Fruit fly (Drosophila melanogaster) whole organism, embryonic: Measurements from ENCODE around the gene eIF3h.

Experiments
- CG1024 ChIP-seq: fragments of 200-800 bp; sonication (Bioruptor generic); IDR thresholded peaks from 2 replicates; pipeline ENCODE4 v1.3.6; 2022; ENCODE audit warnings: missing biosample characterization, missing genetic modification characterization
- CG11398 ChIP-seq: fragments of 200-800 bp; sonication (Bioruptor generic); optimal IDR thresholded peaks from 2 replicates; lab custom pipeline; 2016; ENCODE audit warnings: missing biosample characterization, missing genetic modification characterization
- CG11504 ChIP-seq: fragments of 200-800 bp; sonication (Bioruptor generic); optimal IDR thresholded peaks from 3 replicates; lab custom pipeline; 2019; ENCODE audit warnings: missing biosample characterization, mild to moderate bottlenecking, missing genetic modification characterization, moderate library complexity
- CG11695 ChIP-seq: fragments of 200-800 bp; sonication (Bioruptor generic); IDR thresholded peaks from 3 replicates; pipeline ENCODE4 v1.3.6; 2022; ENCODE audit warnings: missing biosample characterization, missing genetic modification characterization
- CG11723 ChIP-seq: fragments of 200-800 bp; sonication (Bioruptor generic); optimal IDR thresholded peaks from 2 replicates; lab custom pipeline; 2017; ENCODE audit warnings: missing biosample characterization, mild to moderate bottlenecking, missing genetic modification characterization
- CG13424 ChIP-seq: fragments of 200-800 bp; sonication (Bioruptor generic); optimal IDR thresholded peaks from 2 replicates; lab custom pipeline; 2019; ENCODE audit warnings: missing biosample characterization, mild to moderate bottlenecking, missing genetic modification characterization, moderate library complexity
- CG16779 ChIP-seq: fragments of 200-800 bp; sonication (Bioruptor generic); IDR thresholded peaks from 2 replicates; pipeline ENCODE4 v1.3.6; 2022; ENCODE audit warnings: missing biosample characterization, missing genetic modification characterization
- CG18599 ChIP-seq: fragments of 200-800 bp; sonication (Bioruptor generic); optimal IDR thresholded peaks from 3 replicates; lab custom pipeline; 2017; ENCODE audit warnings: missing biosample characterization, missing genetic modification characterization, mild to moderate bottlenecking, moderate library complexity, missing genetic modification reagents
- CG2712 ChIP-seq: fragments of 200-800 bp; optimal IDR thresholded peaks from 3 replicates; lab custom pipeline; 2019; ENCODE audit warnings: missing biosample characterization, mild to moderate bottlenecking, missing genetic modification characterization, moderate library complexity
- CG34376 ChIP-seq: fragments of 200-800 bp; sonication (Bioruptor generic); optimal IDR thresholded peaks from 2 replicates; lab custom pipeline; 2018; ENCODE audit warnings: missing biosample characterization, mild to moderate bottlenecking, missing genetic modification characterization
- CG4707 ChIP-seq: fragments of 200-800 bp; sonication (Bioruptor generic); optimal IDR thresholded peaks from 2 replicates; lab custom pipeline; 2018; ENCODE audit warnings: missing biosample characterization, mild to moderate bottlenecking, missing genetic modification characterization, moderate library complexity
- CG6683 ChIP-seq: fragments of 200-800 bp; sonication (Bioruptor generic); optimal IDR thresholded peaks from 2 replicates; lab custom pipeline; 2017; ENCODE audit warnings: missing biosample characterization, mild to moderate bottlenecking, missing genetic modification characterization, missing genetic modification reagents
- CG7928 ChIP-seq: fragments of 200-800 bp; sonication (Bioruptor generic); optimal IDR thresholded peaks from 2 replicates; lab custom pipeline; 2017; ENCODE audit warnings: missing biosample characterization, mild to moderate bottlenecking, missing genetic modification characterization
- CkIIα-i1 ChIP-seq: fragments of 200-800 bp; sonication (Bioruptor generic); IDR thresholded peaks from 2 replicates; pipeline ENCODE4 v1.3.6; 2022; ENCODE audit warnings: missing biosample characterization, missing genetic modification characterization
- E2f1 ChIP-seq: fragments of 200-800 bp; sonication (Bioruptor generic); IDR thresholded peaks from 2 replicates; pipeline ENCODE4 v1.3.6; 2022; ENCODE audit warnings: missing biosample characterization, missing genetic modification characterization
- Fer2 ChIP-seq: fragments of 200-800 bp; sonication (Bioruptor generic); optimal IDR thresholded peaks from 2 replicates; lab custom pipeline; 2018; ENCODE audit warnings: missing biosample characterization, mild to moderate bottlenecking, missing genetic modification characterization, moderate library complexity
- Hand ChIP-seq: fragments of 200-800 bp; sonication (Bioruptor generic); optimal IDR thresholded peaks from 2 replicates; lab custom pipeline; 2017; ENCODE audit warnings: mild to moderate bottlenecking, missing biosample characterization, missing genetic modification reagents, missing genetic modification characterization
- Hmr ChIP-seq: fragments of 200-800 bp; sonication (Bioruptor generic); optimal IDR thresholded peaks from 3 replicates; lab custom pipeline; 2017; ENCODE audit warnings: mild to moderate bottlenecking, missing biosample characterization, missing genetic modification reagents, missing genetic modification characterization
- Hr51 ChIP-seq, 2 experiments: fragments of 200-800 bp; sonication (Bioruptor generic); optimal IDR thresholded peaks; 2 replicates in 1 of 2; 3 replicates in 1 of 2; lab custom pipeline; 2016 to 2018; ENCODE audit warnings: missing biosample characterization in 2 of 2, missing genetic modification characterization in 2 of 2, mild to moderate bottlenecking in 1 of 2, moderate library complexity in 1 of 2
- Nf-YA ChIP-seq: fragments of 200-800 bp; sonication (Bioruptor generic); IDR thresholded peaks from 2 replicates; pipeline ENCODE4 v1.3.6; 2022; ENCODE audit warnings: missing biosample characterization, missing genetic modification characterization
- Oli ChIP-seq: fragments of 200-800 bp; sonication (Bioruptor generic); optimal IDR thresholded peaks from 2 replicates; lab custom pipeline; 2018; ENCODE audit warnings: missing biosample characterization, mild to moderate bottlenecking, missing genetic modification characterization, moderate library complexity
- Ptx1 ChIP-seq: fragments of 200-800 bp; sonication (Bioruptor generic); IDR thresholded peaks from 2 replicates; pipeline ENCODE4 v1.3.6; 2022; ENCODE audit warnings: missing biosample characterization, missing genetic modification characterization
- Six4 ChIP-seq: fragments of 200-800 bp; sonication (Bioruptor generic); optimal IDR thresholded peaks from 2 replicates; lab custom pipeline; 2016; ENCODE audit warnings: missing biosample characterization, missing genetic modification characterization
- Sox100B ChIP-seq: fragments of 200-800 bp; sonication (Bioruptor generic); optimal IDR thresholded peaks from 3 replicates; lab custom pipeline; 2018; ENCODE audit warnings: missing biosample characterization, mild to moderate bottlenecking, missing genetic modification characterization
- Sox102F ChIP-seq: fragments of 200-800 bp; sonication (Bioruptor generic); optimal IDR thresholded peaks from 2 replicates; lab custom pipeline; 2018; ENCODE audit warnings: missing biosample characterization, mild to moderate bottlenecking, missing genetic modification characterization, moderate library complexity
- cas ChIP-seq: fragments of 200-800 bp; sonication (Bioruptor generic); IDR thresholded peaks from 2 replicates; pipeline ENCODE4 v1.3.6; 2022; ENCODE audit warnings: missing biosample characterization, missing genetic modification characterization
- cwo ChIP-seq: fragments of 200-800 bp; sonication (Bioruptor generic); optimal IDR thresholded peaks from 3 replicates; lab custom pipeline; 2017; ENCODE audit warnings: missing biosample characterization, missing genetic modification characterization, mild to moderate bottlenecking, moderate library complexity, missing genetic modification reagents
- disco-r ChIP-seq: fragments of 200-800 bp; sonication (Bioruptor generic); optimal IDR thresholded peaks from 2 replicates; lab custom pipeline; 2016; ENCODE audit warnings: missing biosample characterization, missing genetic modification characterization
- dpn ChIP-seq, 2 experiments: fragments of 200-800 bp; sonication (Bioruptor generic); optimal IDR thresholded peaks; 3 replicates each; lab custom pipeline; 2016; ENCODE audit warnings: missing biosample characterization in 2 of 2, missing genetic modification characterization in 2 of 2
- en ChIP-seq: fragments of 200-800 bp; sonication (Bioruptor generic); optimal IDR thresholded peaks from 2 replicates; lab custom pipeline; 2016; ENCODE audit warnings: missing biosample characterization, missing genetic modification characterization
- her ChIP-seq: fragments of 200-800 bp; sonication (Bioruptor generic); optimal IDR thresholded peaks from 2 replicates; lab custom pipeline; 2016; ENCODE audit warnings: missing biosample characterization, missing genetic modification characterization
- hth ChIP-seq: fragments of >200 bp; optimal IDR thresholded peaks from 2 replicates; lab custom pipeline; 2017; ENCODE audit warnings: inconsistent platforms
- lilli ChIP-seq: fragments of 200-800 bp; sonication (Bioruptor generic); optimal IDR thresholded peaks from 3 replicates; lab custom pipeline; 2016; ENCODE audit warnings: missing biosample characterization, missing genetic modification characterization
- onecut ChIP-seq: fragments of 200-800 bp; sonication (Bioruptor generic); IDR thresholded peaks from 2 replicates; pipeline ENCODE4 v1.3.6; 2022; ENCODE audit warnings: missing biosample characterization, missing genetic modification characterization
- otp ChIP-seq: fragments of 200-800 bp; sonication (Bioruptor generic); IDR thresholded peaks from 3 replicates; pipeline ENCODE4, ENCODE4 v1.3.6; 2022; ENCODE audit warnings: missing biosample characterization, missing genetic modification characterization
- sens ChIP-seq: fragments of 200-800 bp; sonication (Bioruptor generic); peaks from one replicate; lab custom pipeline; 2016; ENCODE audit warnings: missing biosample characterization, missing genetic modification characterization
- sisA ChIP-seq: fragments of 200-800 bp; sonication (Bioruptor generic); IDR thresholded peaks from 2 replicates; pipeline ENCODE4 v1.3.6; 2022; ENCODE audit warnings: missing biosample characterization, missing genetic modification characterization
- slbo ChIP-seq: fragments of 200-800 bp; sonication (Bioruptor generic); IDR thresholded peaks from 2 replicates; pipeline ENCODE4 v1.3.6; 2022; ENCODE audit warnings: missing biosample characterization, missing genetic modification characterization
- usp ChIP-seq: fragments of >200 bp; optimal IDR thresholded peaks from 2 replicates; lab custom pipeline; 2017; ENCODE audit warnings: missing biosample characterization, missing genetic modification characterization
- vvl ChIP-seq: fragments of 200-800 bp; sonication (Bioruptor generic); IDR thresholded peaks from 2 replicates; pipeline ENCODE4 v1.3.6; 2022; ENCODE audit warnings: missing biosample characterization, missing genetic modification characterization

The eIF3h gene

DNA sequence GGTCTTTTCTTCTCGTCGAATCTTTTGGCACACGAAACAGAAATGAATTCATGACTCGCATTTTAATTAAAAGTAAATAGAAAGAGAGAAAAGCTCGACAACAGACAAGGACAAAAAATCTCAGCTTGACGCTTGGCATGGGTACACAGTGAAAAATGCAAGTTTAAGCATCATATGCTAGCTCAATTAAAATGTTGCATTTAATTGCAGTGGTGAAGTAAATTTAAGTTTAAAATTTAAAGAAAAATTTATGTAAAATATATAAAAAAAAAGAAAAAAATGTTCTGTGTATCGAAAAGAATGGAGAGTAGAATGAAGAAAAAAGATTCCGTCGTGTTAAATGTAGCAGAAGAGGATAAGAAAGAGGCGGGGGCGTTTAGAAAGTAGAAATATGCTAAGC, 32.7 kb upstream of the eIF3h start (continued):
- TF ChIP-seq Ptx1 (GFP tag; lab: Robert Waterston, UW) (0 out of 2 replicates have a peak, but pooled peaks have one; percentile 11), sisA (GFP tag; lab: Robert Waterston, UW) (peak; percentile 23; the same call in 1 of the 2 replicates), Oli (peak; percentile 1), CG1024 (GFP tag; lab: Robert Waterston, UW) (0 out of 2 replicates have a peak, but pooled peaks have one; percentile 10), CG34376 (GFP tag; lab: Kevin White, UChicago) (no peak), disco-r (GFP tag; lab: Kevin White, UChicago) (no peak), hth (lab: Kevin White, UChicago) (no peak), usp (GFP tag; lab: Kevin White, UChicago) (no peak), E2f1 (GFP tag; lab: Robert Waterston, UW) (no peak), CkIIα-i1 (GFP tag; lab: Robert Waterston, UW) (no peak), Hr51 (GFP tag; optimal IDR thresholded peaks at IDR 0.05; lab: Kevin White, UChicago) (peak in 1 of 2 experiments; percentile 12), Six4 (no peak), CG4707 (no peak), Sox100B (GFP tag; lab: Kevin White, UChicago) (no peak), onecut (GFP tag; lab: Robert Waterston, UW) (no peak), cas (GFP tag; lab: Robert Waterston, UW) (no peak), slbo (GFP tag; lab: Robert Waterston, UW) (peak; percentile 46; the same call in 1 of the 2 replicates), CG18599 (peak; percentile 40), dpn (GFP tag; optimal IDR thresholded peaks at IDR 0.05; lab: Kevin White, UChicago) (peak in 1 of 2 experiments; percentile 5), CG16779 (GFP tag; lab: Robert Waterston, UW) (no peak), CG2712 (tag; lab: Kevin White, UChicago) (peak; percentile 8), CG11504 (peak; percentile 23), CG6683 (GFP tag; lab: Kevin White, UChicago) (no peak), cwo (GFP tag; lab: Kevin White, UChicago) (no peak), CG11398 (GFP tag; lab: Kevin White, UChicago) (no peak), CG11695 (GFP tag; lab: Robert Waterston, UW) (no peak), Hand (GFP tag; lab: Kevin White, UChicago) (no peak), vvl (GFP tag; lab: Robert Waterston, UW) (peak; percentile 22; the same call in 1 of the 2 replicates), Fer2 (no peak), lilli (GFP tag; lab: Kevin White, UChicago) (no peak), sens (GFP tag; lab: Kevin White, UChicago) (peak; percentile 55), CG7928 (GFP tag; lab: Kevin White, UChicago) (no peak), CG13424 (no peak), her (GFP tag; lab: Kevin White, UChicago) (no peak), Nf-YA (GFP tag; lab: Robert Waterston, UW) (no peak), en (GFP tag; lab: Kevin White, UChicago) (no peak), otp (GFP tag; lab: Robert Waterston, UW) (0 out of 3 replicates have a peak, but pooled peaks have one; percentile 18), Hmr (GFP tag; lab: Kevin White, UChicago) (peak; percentile 37), Sox102F (GFP tag; lab: Kevin White, UChicago) (peak; percentile 9), CG11723 (GFP tag; lab: Kevin White, UChicago) (no peak)
- TF ChIP-seq, all 482 proteins: peak for 28
